Fruit fly (Drosophila melanogaster) whole organism, pupa: Measurements from ENCODE around the gene alpha-Est5.

Experiments
- CG10348 ChIP-seq: fragments of 200-800 bp; sonication (Bioruptor generic); IDR thresholded peaks from 2 replicates; pipeline ENCODE4 v1.3.6; 2022; ENCODE audit warnings: missing biosample characterization, missing genetic modification characterization
- CG12605 ChIP-seq: fragments of 200-800 bp; sonication (Bioruptor generic); IDR thresholded peaks from 2 replicates; pipeline ENCODE4 v1.3.6; 2022; ENCODE audit warnings: missing biosample characterization, missing genetic modification characterization
- CG13204 ChIP-seq: fragments of 200-800 bp; sonication (Bioruptor generic); optimal IDR thresholded peaks from 2 replicates; lab custom pipeline; 2018; ENCODE audit warnings: missing biosample characterization, mild to moderate bottlenecking, missing genetic modification characterization, moderate library complexity
- CG14655 ChIP-seq: fragments of 200-800 bp; sonication (Bioruptor generic); optimal IDR thresholded peaks from 3 replicates; lab custom pipeline; 2017; ENCODE audit warnings: mild to moderate bottlenecking, missing biosample characterization, missing genetic modification reagents, missing genetic modification characterization
- CG15710 ChIP-seq: fragments of 200-800 bp; sonication (Bioruptor generic); optimal IDR thresholded peaks from 2 replicates; lab custom pipeline; 2018; ENCODE audit warnings: missing biosample characterization, mild to moderate bottlenecking, missing genetic modification characterization, moderate library complexity
- CG17806 ChIP-seq: fragments of 200-800 bp; sonication (Bioruptor generic); optimal IDR thresholded peaks from 2 replicates; lab custom pipeline; 2018; ENCODE audit warnings: missing biosample characterization, mild to moderate bottlenecking, missing genetic modification characterization, moderate library complexity
- CG32121 ChIP-seq: fragments of 200-800 bp; sonication (Bioruptor generic); IDR thresholded peaks from 2 replicates; pipeline ENCODE4 v1.3.6; 2022; ENCODE audit warnings: missing biosample characterization, missing genetic modification characterization
- CG34367 ChIP-seq: fragments of 200-800 bp; sonication (Bioruptor generic); optimal IDR thresholded peaks from 2 replicates; lab custom pipeline; 2018; ENCODE audit warnings: missing biosample characterization, mild to moderate bottlenecking, missing genetic modification characterization
- CG4496 ChIP-seq: fragments of 200-800 bp; sonication (Bioruptor generic); IDR thresholded peaks from 3 replicates; pipeline ENCODE4 v1.3.6; 2022; ENCODE audit warnings: missing biosample characterization, missing genetic modification characterization
- CG8159 ChIP-seq: fragments of 200-800 bp; sonication (Bioruptor generic); optimal IDR thresholded peaks from 3 replicates; lab custom pipeline; 2018; ENCODE audit warnings: missing biosample characterization, mild to moderate bottlenecking, missing genetic modification characterization, moderate library complexity
- CG8301 ChIP-seq: fragments of 200-800 bp; sonication (Bioruptor generic); optimal IDR thresholded peaks from 2 replicates; lab custom pipeline; 2018; ENCODE audit warnings: missing biosample characterization, mild to moderate bottlenecking, missing genetic modification characterization
- CG9948 ChIP-seq: fragments of 200-800 bp; sonication (Bioruptor generic); optimal IDR thresholded peaks from 2 replicates; lab custom pipeline; 2018; ENCODE audit warnings: missing biosample characterization, mild to moderate bottlenecking, missing genetic modification characterization, moderate library complexity
- D1 ChIP-seq: fragments of 200-800 bp; sonication (Bioruptor generic); optimal IDR thresholded peaks from 2 replicates; lab custom pipeline; 2018; ENCODE audit warnings: missing biosample characterization, mild to moderate bottlenecking, missing genetic modification characterization, moderate library complexity
- EcR ChIP-seq: fragments of 200-800 bp; sonication (Bioruptor generic); optimal IDR thresholded peaks from 3 replicates; lab custom pipeline; 2019; ENCODE audit warnings: missing biosample characterization, missing genetic modification characterization, mild to moderate bottlenecking, moderate library complexity, missing genetic modification reagents
- Ets98B ChIP-seq: fragments of 200-800 bp; sonication (Bioruptor generic); IDR thresholded peaks from 2 replicates; pipeline ENCODE4 v1.3.6; 2022; ENCODE audit warnings: missing biosample characterization, missing genetic modification characterization
- Pif1A ChIP-seq: fragments of 200-800 bp; sonication (Bioruptor generic); optimal IDR thresholded peaks from 3 replicates; lab custom pipeline; 2016; ENCODE audit warnings: missing biosample characterization, missing genetic modification characterization
- Pif1B ChIP-seq: fragments of 200-800 bp; sonication (Bioruptor generic); optimal IDR thresholded peaks from 3 replicates; lab custom pipeline; 2016; ENCODE audit warnings: missing biosample characterization, missing genetic modification characterization
- Snoo ChIP-seq: fragments of 200-800 bp; sonication (Bioruptor generic); optimal IDR thresholded peaks from 3 replicates; lab custom pipeline; 2017; ENCODE audit warnings: missing biosample characterization, mild to moderate bottlenecking, missing genetic modification characterization, inconsistent platforms
- fd96Ca ChIP-seq: fragments of 200-800 bp; sonication (Bioruptor generic); IDR thresholded peaks from 3 replicates; pipeline ENCODE4 v1.3.6; 2022; ENCODE audit warnings: missing biosample characterization, missing genetic modification characterization
- gl ChIP-seq: fragments of 200-800 bp; sonication (Bioruptor generic); optimal IDR thresholded peaks from 2 replicates; lab custom pipeline; 2018; ENCODE audit warnings: missing biosample characterization, mild to moderate bottlenecking, missing genetic modification characterization
- rn ChIP-seq: fragments of 200-800 bp; sonication (Bioruptor generic); IDR thresholded peaks from 2 replicates; pipeline ENCODE4 v1.3.6; 2022; ENCODE audit warnings: missing biosample characterization, missing genetic modification characterization

Gene alpha-Est5

dm6 chr3R:7504989-7505761 is 31.0 kb downstream of the alpha-Est5 start, which contains the start of gene alpha-Est9:
alpha-Est9 (minus strand) TSS chr3R:7505098.
- TF ChIP-seq Pif1B (GFP tag; lab: Kevin White, UChicago) (no peak), CG10348 (no peak), CG14655 (GFP tag; lab: Kevin White, UChicago) (no peak)
- TF ChIP-seq, all 21 proteins: peak for 0

- no peak for TF ChIP-seq CG34367 (tag; lab: Kevin White, UChicago)
- TF ChIP-seq CG4496 (GFP tag; lab: Robert Waterston, UW) = no peak
- TF ChIP-seq CG10348 = no peak
- no peak for TF ChIP-seq EcR
- no peak for TF ChIP-seq rn (GFP tag; lab: Robert Waterston, UW)
- no peak for TF ChIP-seq CG14655 (GFP tag; lab: Kevin White, UChicago)
- no peak for TF ChIP-seq Pif1A (GFP tag; lab: Kevin White, UChicago)
- TF ChIP-seq D1 (tag; lab: Kevin White, UChicago) = no peak
- TF ChIP-seq CG12605 (GFP tag; lab: Robert Waterston, UW) = no peak
- no peak for TF ChIP-seq Pif1B (GFP tag; lab: Kevin White, UChicago)
- TF ChIP-seq CG9948 (tag; lab: Kevin White, UChicago) = no peak
- no peak for TF ChIP-seq CG8159 (tag; lab: Kevin White, UChicago)
- no peak for TF ChIP-seq Snoo
- no peak for TF ChIP-seq CG15710 (tag; lab: Kevin White, UChicago)
- TF ChIP-seq CG32121 (GFP tag; lab: Robert Waterston, UW) = no peak
- TF ChIP-seq fd96Ca (GFP tag; lab: Robert Waterston, UW) = no peak
- TF ChIP-seq CG17806 (tag; lab: Kevin White, UChicago) = no peak
- TF ChIP-seq CG13204 (GFP tag; lab: Kevin White, UChicago) = no peak
- TF ChIP-seq CG8301 (tag; lab: Kevin White, UChicago) = no peak
- no peak for TF ChIP-seq Ets98B
Measured at dm6 chr3R:7503216-7503615, 33.0 kb downstream of the alpha-Est5 start.

DNA sequence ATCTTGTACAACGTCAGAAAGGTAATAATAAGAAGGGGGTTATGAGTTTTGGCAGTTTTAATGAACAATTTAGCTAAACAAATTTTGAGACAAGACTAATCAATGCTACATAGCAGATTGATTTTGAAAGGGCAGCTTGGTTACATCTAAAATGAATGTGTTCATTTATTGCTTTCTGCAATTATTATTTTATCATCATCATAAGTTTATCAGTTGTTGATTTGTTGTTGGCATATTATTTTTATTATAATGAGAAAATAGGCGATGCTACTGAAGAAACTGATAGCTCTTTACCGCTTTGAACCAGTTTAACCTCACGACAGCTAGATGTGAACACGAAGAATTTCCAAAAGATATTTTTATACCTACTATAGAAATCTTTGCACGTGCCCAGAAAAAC is 33.9 kb downstream of the alpha-Est5 start, which contains the start of gene Mics1:
TSS of gene Mics1 (minus strand) at position 101 of the 400 bp plus-strand sequence.
- no peak for TF ChIP-seq CG8301 (tag; lab: Kevin White, UChicago)
- TF ChIP-seq gl (tag; lab: Kevin White, UChicago) = no peak

dm6 chr3R:7500513-7500912 is 35.7 kb downstream of the alpha-Est5 start:
- TF ChIP-seq gl (tag; lab: Kevin White, UChicago) (no peak), CG8159 (tag; lab: Kevin White, UChicago) (no peak), CG15710 (tag; lab: Kevin White, UChicago) (no peak), fd96Ca (GFP tag; lab: Robert Waterston, UW) (no peak), Pif1A (GFP tag; lab: Kevin White, UChicago) (no peak), CG17806 (tag; lab: Kevin White, UChicago) (no peak), Snoo (no peak), CG10348 (no peak), CG32121 (GFP tag; lab: Robert Waterston, UW) (no peak), rn (GFP tag; lab: Robert Waterston, UW) (no peak), CG4496 (GFP tag; lab: Robert Waterston, UW) (no peak), CG12605 (GFP tag; lab: Robert Waterston, UW) (no peak), D1 (tag; lab: Kevin White, UChicago) (no peak), CG14655 (GFP tag; lab: Kevin White, UChicago) (no peak), EcR (no peak), CG34367 (tag; lab: Kevin White, UChicago) (no peak), CG9948 (tag; lab: Kevin White, UChicago) (no peak), CG8301 (tag; lab: Kevin White, UChicago) (no peak), Pif1B (GFP tag; lab: Kevin White, UChicago) (no peak)

dm6 chr3R:7499488-7499887 is 36.7 kb downstream of the alpha-Est5 start:
- TF ChIP-seq EcR = no peak
- no peak for TF ChIP-seq Snoo
- TF ChIP-seq CG32121 (GFP tag; lab: Robert Waterston, UW) = no peak
- no peak for TF ChIP-seq fd96Ca (GFP tag; lab: Robert Waterston, UW)
- TF ChIP-seq CG17806 (tag; lab: Kevin White, UChicago) = no peak
- TF ChIP-seq Pif1A (GFP tag; lab: Kevin White, UChicago) = no peak
- no peak for TF ChIP-seq Ets98B
- TF ChIP-seq CG4496 (GFP tag; lab: Robert Waterston, UW) = no peak
- TF ChIP-seq CG8301 (tag; lab: Kevin White, UChicago) = no peak
- no peak for TF ChIP-seq gl (tag; lab: Kevin White, UChicago)
- TF ChIP-seq rn (GFP tag; lab: Robert Waterston, UW) = no peak
- no peak for TF ChIP-seq CG13204 (GFP tag; lab: Kevin White, UChicago)
- no peak for TF ChIP-seq CG14655 (GFP tag; lab: Kevin White, UChicago)
- TF ChIP-seq CG12605 (GFP tag; lab: Robert Waterston, UW) = no peak

- TF ChIP-seq CG10348 (no peak), CG4496 (GFP tag; lab: Robert Waterston, UW) (no peak), Snoo (no peak), Ets98B (no peak), Pif1B (GFP tag; lab: Kevin White, UChicago) (no peak), CG32121 (GFP tag; lab: Robert Waterston, UW) (no peak), CG15710 (tag; lab: Kevin White, UChicago) (no peak), CG13204 (GFP tag; lab: Kevin White, UChicago) (no peak), CG17806 (tag; lab: Kevin White, UChicago) (no peak), EcR (no peak)
Measured at dm6 chr3R:7497488-7497887, 38.7 kb downstream of the alpha-Est5 start.
